Fruit fly (Drosophila melanogaster): ENCODE data around the gene Pop1.

DNA sequence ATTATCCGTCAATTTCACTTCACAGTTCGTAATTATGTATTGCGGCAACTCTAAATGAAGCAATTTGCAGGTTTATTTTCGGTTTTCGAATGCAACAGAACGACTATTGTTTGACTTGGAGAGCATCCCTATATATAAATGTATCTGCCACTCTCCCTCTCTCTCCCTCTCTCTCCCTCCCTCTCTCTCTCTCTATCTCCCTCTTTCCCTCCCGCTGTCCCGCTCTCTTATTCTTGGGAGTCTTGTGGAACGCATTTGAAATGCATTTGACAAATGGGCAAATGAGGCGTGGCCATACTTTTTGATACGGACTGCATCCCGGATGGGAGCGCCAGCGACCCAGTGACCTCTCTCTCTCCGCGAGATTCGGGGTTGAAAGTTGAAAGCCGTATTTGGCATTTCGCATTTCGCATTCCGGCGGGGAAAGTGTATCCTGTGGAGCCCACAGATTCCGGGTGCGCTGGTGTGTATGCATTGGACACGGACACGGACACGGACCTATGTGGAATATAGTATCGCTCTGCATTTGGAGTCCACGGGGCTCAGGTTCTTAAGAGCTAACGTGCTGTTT is 14.2 kb downstream of the Pop1 start:
- TF ChIP-seq abd-A (tag; optimal IDR thresholded peaks at IDR 0.05) (peak; percentile 36), Nf-YB (GFP tag; optimal IDR thresholded peaks at IDR 0.05) (peak; percentile 50), Drgx (GFP tag; IDR thresholded peaks at IDR 0.05) (no peak), wor (GFP tag; IDR thresholded peaks at IDR 0.05) (no peak), D19B (GFP tag; optimal IDR thresholded peaks at IDR 0.05) (no peak), ewg (GFP tag; optimal IDR thresholded peaks at IDR 0.05) (no peak), zen (tag; optimal IDR thresholded peaks at IDR 0.05) (no peak), CG4730 (GFP tag; IDR thresholded peaks at IDR 0.05) (no peak), tio (GFP tag; optimal IDR thresholded peaks at IDR 0.05) (no peak), B-H1 (GFP tag; IDR thresholded peaks at IDR 0.05) (no peak), CG2875 (GFP tag; optimal IDR thresholded peaks at IDR 0.05) (no peak), CG4404 (GFP tag; IDR thresholded peaks at IDR 0.05) (no peak), CG3281 (GFP tag; optimal IDR thresholded peaks at IDR 0.05) (no peak)
